Worm (Caenorhabditis elegans) whole organism, L2 larva: ENCODE results near the gene let-858.

Experiments
- C34F6.9 ChIP-seq: fragments of 150-350 bp; optimal IDR thresholded peaks from 2 replicates; lab custom pipeline; 2014; ENCODE audit warnings: missing biosample characterization, missing genetic modification characterization
- Y55F3AM.14 ChIP-seq: fragments of 200-800 bp; sonication (Bioruptor generic); optimal IDR thresholded peaks from 2 replicates; lab custom pipeline; 2018; ENCODE audit warnings: mild to moderate bottlenecking, missing genetic modification characterization, missing compliant biosample characterization
- aly-2 ChIP-seq: fragments of 150-350 bp; optimal IDR thresholded peaks from 2 replicates; lab custom pipeline; 2014; ENCODE audit warnings: missing biosample characterization, missing genetic modification characterization
- ama-1 ChIP-seq: fragments of 150-350 bp; optimal IDR thresholded peaks from 2 replicates; lab custom pipeline; 2018; ENCODE audit warnings: inconsistent platforms
- blmp-1 ChIP-seq: sonication (generic microtip); optimal IDR thresholded peaks from 2 replicates; lab custom pipeline; 2017; ENCODE audit warnings: missing genetic modification characterization, mild to moderate bottlenecking, missing compliant biosample characterization, antibody characterized with exemption, moderate library complexity; ENCODE audit not compliant: insufficient read depth
- ceh-16 ChIP-seq: fragments of 150-350 bp; optimal IDR thresholded peaks from 2 replicates; lab custom pipeline; 2014; ENCODE audit warnings: missing biosample characterization, missing genetic modification characterization
- dmd-4 ChIP-seq: sonication (generic microtip); optimal IDR thresholded peaks from 2 replicates; lab custom pipeline; 2017; ENCODE audit warnings: missing biosample characterization, missing genetic modification characterization
- egl-27 ChIP-seq: sonication (generic microtip); optimal IDR thresholded peaks from 3 replicates; lab custom pipeline; 2017; ENCODE audit warnings: missing biosample characterization, missing genetic modification reagents, missing genetic modification characterization
- elt-1 ChIP-seq: fragments of 150-350 bp; optimal IDR thresholded peaks from 2 replicates; lab custom pipeline; 2014; ENCODE audit warnings: missing biosample characterization, missing genetic modification characterization
- gmeb-1 ChIP-seq: fragments of 150-350 bp; optimal IDR thresholded peaks from 2 replicates; lab custom pipeline; 2014; ENCODE audit warnings: missing biosample characterization, missing genetic modification characterization
- lin-13 ChIP-seq: fragments of 150-350 bp; optimal IDR thresholded peaks from 2 replicates; lab custom pipeline; 2014; ENCODE audit warnings: missing biosample characterization, missing genetic modification reagents, missing genetic modification characterization
- lin-39 ChIP-seq: fragments of 150-350 bp; optimal IDR thresholded peaks from 2 replicates; lab custom pipeline; 2014; ENCODE audit warnings: missing biosample characterization, missing genetic modification reagents, missing genetic modification characterization
- lsy-2 ChIP-seq, 2 experiments: fragments of 150-350 bp in 1 of 2; sonication (generic microtip) in 1 of 2; optimal IDR thresholded peaks; 2 replicates each; lab custom pipeline; 2014 to 2017; ENCODE audit warnings: missing biosample characterization in 2 of 2, missing genetic modification characterization in 2 of 2
- mab-5 ChIP-seq: fragments of 150-350 bp; optimal IDR thresholded peaks from 2 replicates; lab custom pipeline; 2014; ENCODE audit warnings: missing biosample characterization, missing genetic modification characterization
- mbf-1 ChIP-seq: sonication (generic microtip); optimal IDR thresholded peaks from 2 replicates; lab custom pipeline; 2017; ENCODE audit warnings: missing biosample characterization, missing genetic modification characterization
- nhr-12 ChIP-seq: fragments of 150-350 bp; optimal IDR thresholded peaks from 2 replicates; lab custom pipeline; 2014; ENCODE audit warnings: missing biosample characterization, missing genetic modification characterization
- nhr-129 ChIP-seq: fragments of 150-350 bp; optimal IDR thresholded peaks from 2 replicates; lab custom pipeline; 2014; ENCODE audit warnings: missing biosample characterization, missing genetic modification characterization
- nhr-21 ChIP-seq: fragments of 150-350 bp; optimal IDR thresholded peaks from 2 replicates; lab custom pipeline; 2014; ENCODE audit warnings: missing biosample characterization, missing genetic modification characterization
- nhr-23 ChIP-seq: fragments of 150-350 bp; optimal IDR thresholded peaks from 2 replicates; lab custom pipeline; 2014; ENCODE audit warnings: missing biosample characterization, missing genetic modification reagents, missing genetic modification characterization
- nhr-237 ChIP-seq: fragments of 150-350 bp; optimal IDR thresholded peaks from 2 replicates; lab custom pipeline; 2014; ENCODE audit warnings: missing biosample characterization, missing genetic modification characterization
- nhr-25 ChIP-seq: fragments of 150-350 bp; sonication (generic microtip); optimal IDR thresholded peaks from 3 replicates; lab custom pipeline; 2014; ENCODE audit warnings: missing biosample characterization, missing genetic modification characterization
- nhr-6 ChIP-seq: fragments of 150-350 bp; optimal IDR thresholded peaks from 2 replicates; lab custom pipeline; 2014; ENCODE audit warnings: missing biosample characterization, missing genetic modification characterization
- peb-1 ChIP-seq: fragments of 150-350 bp; optimal IDR thresholded peaks from 2 replicates; lab custom pipeline; 2014; ENCODE audit warnings: missing biosample characterization, missing genetic modification characterization
- sem-4 ChIP-seq: fragments of 150-350 bp; optimal IDR thresholded peaks from 2 replicates; lab custom pipeline; 2014; ENCODE audit warnings: missing biosample characterization, missing genetic modification reagents, missing genetic modification characterization
- sma-3 ChIP-seq: sonication (generic microtip); optimal IDR thresholded peaks from 2 replicates; lab custom pipeline; 2016; ENCODE audit warnings: missing genetic modification reagents, missing genetic modification characterization, missing compliant biosample characterization
- sma-9 ChIP-seq, 2 experiments: fragments of 150-350 bp in 1 of 2; sonication (generic microtip) in 1 of 2; optimal IDR thresholded peaks; 2 replicates each; lab custom pipeline; 2014 to 2016; ENCODE audit warnings: missing genetic modification characterization in 2 of 2, mild to moderate bottlenecking in 1 of 2, missing biosample characterization in 1 of 2, missing compliant biosample characterization in 1 of 2, missing genetic modification reagents in 1 of 2, moderate library complexity in 1 of 2
- unc-39 ChIP-seq: fragments of 150-350 bp; optimal IDR thresholded peaks from 2 replicates; lab custom pipeline; 2014; ENCODE audit warnings: missing biosample characterization, missing genetic modification characterization
- unc-55 ChIP-seq: fragments of 150-350 bp; sonication (generic microtip); optimal IDR thresholded peaks from 3 replicates; lab custom pipeline; 2014; ENCODE audit warnings: missing biosample characterization, missing genetic modification reagents, missing genetic modification characterization
- ztf-1 ChIP-seq: fragments of 200-800 bp; sonication (Bioruptor generic); conservative IDR thresholded peaks from 2 replicates; pipeline ENCODE4 v1.3.6; 2022; ENCODE audit warnings: missing genetic modification characterization, missing compliant biosample characterization
- ztf-11 ChIP-seq: sonication (generic microtip); optimal IDR thresholded peaks from 2 replicates; lab custom pipeline; 2017; ENCODE audit warnings: missing biosample characterization, missing genetic modification characterization
- ztf-4 ChIP-seq: fragments of 150-350 bp; optimal IDR thresholded peaks from 2 replicates; lab custom pipeline; 2014; ENCODE audit warnings: missing biosample characterization, missing genetic modification characterization

The let-858 gene

DNA sequence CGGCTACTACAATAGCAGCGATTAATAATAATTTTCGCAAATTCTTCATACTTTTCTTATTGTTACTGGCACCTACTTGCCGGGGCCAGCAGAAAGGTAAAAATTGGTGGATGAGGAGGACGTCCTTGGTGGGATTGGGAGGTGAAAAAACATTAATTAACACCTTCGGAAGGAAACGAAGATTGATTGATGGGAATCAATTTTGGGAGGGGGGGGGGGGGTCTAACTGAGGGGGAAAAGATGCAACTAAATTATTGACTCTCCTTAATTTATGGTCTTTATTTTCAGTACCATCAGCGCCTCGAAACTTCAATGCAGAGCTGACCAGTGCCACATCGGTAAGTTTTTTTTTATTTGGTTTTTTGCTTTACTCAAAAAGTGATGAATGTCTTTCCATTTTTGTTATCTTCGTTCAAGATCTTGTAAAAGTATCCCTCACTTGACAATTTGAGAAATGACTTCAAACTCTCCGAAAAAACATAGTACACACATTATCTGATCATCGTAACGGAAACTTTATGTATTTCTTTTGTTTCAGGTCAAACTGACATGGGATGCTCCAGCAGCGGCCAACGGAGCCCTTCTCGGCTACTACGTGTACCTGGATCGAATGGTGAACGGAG, 28.5 kb upstream of the let-858 start:
- TF ChIP-seq peb-1 (tag; lab: Kevin White, UChicago), result no peak
- no peak for TF ChIP-seq nhr-25 (tag; lab: Kevin White, UChicago)
- no peak for TF ChIP-seq nhr-237 (tag; lab: Kevin White, UChicago)
- TF ChIP-seq elt-1 (tag; lab: Kevin White, UChicago), result no peak
- TF ChIP-seq C34F6.9 (tag; lab: Kevin White, UChicago), result no peak
- no peak for TF ChIP-seq nhr-6 (tag; lab: Kevin White, UChicago)
- peak; percentile 18 for TF ChIP-seq ceh-16 (tag; lab: Kevin White, UChicago)
- no peak for TF ChIP-seq mbf-1 (tag; lab: Kevin White, UChicago)
- peak; percentile 34 for TF ChIP-seq unc-55 (GFP tag; lab: Kevin White, UChicago)
- TF ChIP-seq nhr-23 (tag; lab: Kevin White, UChicago), result no peak
- no peak for TF ChIP-seq nhr-129
- no peak for TF ChIP-seq lin-39
- no peak for TF ChIP-seq nhr-12 (tag; lab: Kevin White, UChicago)
- no peak for TF ChIP-seq Y55F3AM.14 (GFP tag; lab: Kevin White, UChicago)
- TF ChIP-seq, all 48 proteins: peak for 2

DNA sequence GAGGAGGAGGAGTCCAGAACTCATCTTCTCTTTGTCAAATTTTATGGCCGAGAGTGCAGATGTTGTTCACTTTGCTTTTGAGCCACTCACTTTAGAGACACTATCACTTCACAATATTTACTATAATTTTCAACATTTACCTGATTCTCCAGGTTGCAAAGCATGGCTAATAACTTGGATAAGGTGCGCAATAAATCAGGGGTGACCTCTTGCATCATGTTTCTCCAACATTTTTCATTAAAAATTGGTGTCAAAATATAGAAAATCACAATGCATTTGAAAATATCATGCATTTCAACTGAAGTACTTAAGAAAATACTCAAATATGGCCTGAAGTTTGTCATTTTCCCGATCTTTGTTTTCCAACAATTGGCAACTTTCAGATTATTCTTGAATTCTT, 26.6 kb upstream of the let-858 start:
- TF ChIP-seq elt-1 (tag; lab: Kevin White, UChicago) (no peak), ztf-11 (tag; lab: Kevin White, UChicago) (no peak), mab-5 (tag; lab: Kevin White, UChicago) (no peak), lin-39 (no peak), unc-55 (GFP tag; lab: Kevin White, UChicago) (no peak)

DNA sequence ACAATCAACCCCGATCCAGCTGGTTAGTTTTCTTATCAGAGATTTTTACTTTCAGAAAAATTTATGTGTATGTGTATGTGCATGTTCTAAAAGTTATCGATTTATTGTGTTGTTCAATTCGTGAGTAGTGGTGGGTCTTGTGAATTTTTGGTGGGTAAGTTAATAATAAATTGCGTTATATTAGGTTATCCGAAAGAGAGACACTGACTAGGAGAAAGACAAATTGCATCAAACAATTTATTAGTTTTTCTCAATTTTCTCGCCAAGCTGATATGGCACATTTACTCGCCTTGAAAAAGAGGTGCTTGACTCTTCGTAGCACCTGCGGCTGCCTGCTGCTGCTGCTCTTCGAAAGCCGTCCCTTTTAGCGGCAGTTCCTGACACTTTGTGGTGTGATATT, 23.1 kb upstream of the let-858 start:
- TF ChIP-seq egl-27 (tag; lab: Kevin White, UChicago) (no peak), Y55F3AM.14 (GFP tag; lab: Kevin White, UChicago) (no peak), blmp-1 (tag; lab: Kevin White, UChicago) (no peak), sma-9 (GFP tag; optimal IDR thresholded peaks at IDR 0.05; lab: Kevin White, UChicago) (no peak), sma-9 (tag; optimal IDR thresholded peaks at IDR 0.05; lab: Kevin White, UChicago) (no peak), ceh-16 (tag; lab: Kevin White, UChicago) (no peak), elt-1 (tag; lab: Kevin White, UChicago) (no peak), unc-39 (no peak), sma-3 (GFP tag; lab: Kevin White, UChicago) (no peak), ztf-11 (tag; lab: Kevin White, UChicago) (no peak)

DNA sequence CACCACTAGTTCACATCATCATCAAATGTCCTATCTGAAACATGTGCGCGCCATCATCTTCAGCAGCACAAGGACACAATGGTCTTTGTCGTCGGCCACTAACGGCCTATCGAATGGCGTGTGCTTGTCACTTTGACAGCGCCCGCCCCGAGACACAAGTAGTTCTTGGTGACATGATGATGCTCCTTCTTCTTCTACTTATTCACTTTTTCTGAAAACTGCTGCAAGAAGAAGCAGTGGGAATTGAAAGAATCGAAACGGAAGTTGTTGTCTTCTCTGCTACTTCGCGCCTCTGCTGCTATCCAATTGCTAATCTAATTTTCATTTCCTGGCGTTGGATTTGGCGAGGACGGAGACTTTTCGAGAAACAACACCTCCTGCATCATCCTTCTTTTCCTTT, 17.8 kb upstream of the let-858 start:
- TF ChIP-seq sem-4 (no peak), nhr-129 (peak; percentile 6), lin-39 (peak; percentile 2)

DNA sequence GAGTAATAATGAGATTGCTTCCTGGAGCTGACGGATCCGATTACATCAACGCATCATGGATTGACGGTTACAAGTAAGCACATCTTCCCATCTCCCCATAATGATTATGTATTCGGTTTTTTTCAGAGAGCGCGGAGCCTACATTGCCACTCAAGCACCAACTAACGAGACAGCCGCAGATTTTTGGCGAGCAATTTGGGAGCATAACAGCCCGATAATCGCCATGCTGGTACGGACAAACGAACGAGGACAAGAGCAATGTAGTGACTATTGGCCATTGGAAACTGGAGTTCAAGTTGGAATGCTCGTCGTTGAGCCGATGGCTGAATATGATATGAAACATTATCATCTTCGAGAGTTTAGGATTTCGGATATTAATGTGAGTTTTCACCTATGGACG, 11.3 kb upstream of the let-858 start:
- TF ChIP-seq ama-1 (lab: Kevin White, UChicago) (no peak), sem-4 (no peak)

DNA sequence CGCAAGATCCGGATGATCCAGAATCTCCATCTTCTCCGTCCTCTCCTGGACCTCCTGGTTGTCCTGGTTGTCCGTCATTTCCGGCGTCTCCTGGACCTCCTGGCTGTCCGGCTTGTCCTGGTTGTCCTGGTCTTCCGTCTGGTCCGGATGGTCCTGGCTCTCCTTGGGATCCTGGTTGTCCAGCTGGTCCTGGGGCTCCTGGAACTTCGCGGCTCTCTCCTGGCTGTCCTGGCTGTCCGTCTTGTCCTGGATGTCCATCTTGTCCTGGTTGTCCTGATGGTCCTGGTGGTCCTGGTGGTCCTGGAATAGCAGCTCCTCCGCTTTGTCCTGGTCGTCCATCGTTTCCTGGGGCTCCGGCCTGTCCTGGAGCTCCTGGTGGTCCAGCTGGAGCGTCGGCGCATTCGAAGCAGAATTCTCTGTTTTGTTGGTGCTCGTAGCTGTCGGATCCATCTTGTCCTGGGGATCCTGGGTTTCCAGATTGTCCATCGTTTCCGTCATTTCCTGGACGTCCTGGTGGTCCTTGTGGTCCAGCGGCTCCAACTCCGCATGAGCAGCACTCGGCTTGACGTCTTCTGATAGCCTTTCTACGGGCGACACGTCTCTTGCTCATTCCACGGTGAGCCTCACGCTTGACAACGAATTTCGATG, 9.5 kb upstream of the let-858 start:
- TF ChIP-seq lin-13 (GFP tag; lab: Kevin White, UChicago) (no peak), nhr-12 (tag; lab: Kevin White, UChicago) (no peak), lsy-2 (tag; optimal IDR thresholded peaks at IDR 0.05; lab: Kevin White, UChicago) (no peak), nhr-237 (tag; lab: Kevin White, UChicago) (no peak), sem-4 (no peak), ztf-4 (tag; lab: Kevin White, UChicago) (no peak), gmeb-1 (tag; lab: Kevin White, UChicago) (no peak), sma-9 (GFP tag; optimal IDR thresholded peaks at IDR 0.05; lab: Kevin White, UChicago) (no peak), sma-9 (tag; optimal IDR thresholded peaks at IDR 0.05; lab: Kevin White, UChicago) (no peak), dmd-4 (tag; lab: Kevin White, UChicago) (no peak), blmp-1 (tag; lab: Kevin White, UChicago) (no peak), nhr-21 (tag; lab: Kevin White, UChicago) (no peak), ama-1 (lab: Kevin White, UChicago) (no peak), nhr-129 (no peak), aly-2 (tag; lab: Kevin White, UChicago) (no peak), ztf-1 (GFP tag; lab: Robert Waterston, UW) (no peak), elt-1 (tag; lab: Kevin White, UChicago) (no peak), lin-39 (no peak), ztf-11 (tag; lab: Kevin White, UChicago) (no peak)
